Worm (Caenorhabditis elegans) whole organism, L4 larva: ENCODE measurements around the gene nhr-142.

Source experiments
- F10B5.3 ChIP-seq: sonication (generic microtip); optimal IDR thresholded peaks from 2 replicates; lab custom pipeline; 2016; ENCODE audit warnings: mild to moderate bottlenecking, missing genetic modification characterization, missing compliant biosample characterization
- F49E8.2 ChIP-seq: sonication (generic microtip); optimal IDR thresholded peaks from 2 replicates; lab custom pipeline; 2016; ENCODE audit warnings: missing compliant biosample characterization, mild to moderate bottlenecking, missing genetic modification characterization, borderline replicate concordance
- R02D3.7 ChIP-seq: fragments of 150-350 bp; sonication (generic microtip); optimal IDR thresholded peaks from 3 replicates; lab custom pipeline; 2014; ENCODE audit warnings: missing biosample characterization, missing genetic modification characterization
- Y48G9A.11 ChIP-seq: fragments of 200-800 bp; sonication (Bioruptor generic); IDR thresholded peaks from 2 replicates; pipeline ENCODE4 v1.3.6; 2022; ENCODE audit warnings: missing genetic modification reagents, missing genetic modification characterization, missing compliant biosample characterization
- Y5F2A.4 ChIP-seq: fragments of 200-800 bp; sonication (Bioruptor generic); optimal IDR thresholded peaks from 2 replicates; lab custom pipeline; 2018; ENCODE audit warnings: mild to moderate bottlenecking, missing genetic modification characterization, missing compliant biosample characterization
- ZK337.2 ChIP-seq: fragments of 200-800 bp; sonication (Bioruptor generic); IDR thresholded peaks from 2 replicates; pipeline ENCODE4 v1.3.6; 2022; ENCODE audit warnings: missing genetic modification reagents, missing genetic modification characterization, missing compliant biosample characterization
- aha-1 ChIP-seq: fragments of 150-350 bp; peaks from one replicate; lab custom pipeline; 2014; ENCODE audit warnings: missing biosample characterization, missing genetic modification characterization
- ceh-44 ChIP-seq: fragments of 200-800 bp; sonication (Bioruptor generic); IDR thresholded peaks from 2 replicates; pipeline ENCODE4 v1.3.6; 2022; ENCODE audit warnings: missing genetic modification reagents, missing genetic modification characterization, missing compliant biosample characterization
- ceh-82 ChIP-seq: sonication (generic microtip); optimal IDR thresholded peaks from 2 replicates; lab custom pipeline; 2017; ENCODE audit warnings: missing biosample characterization, missing genetic modification characterization
- cey-2 ChIP-seq: sonication (generic microtip); optimal IDR thresholded peaks from 3 replicates; lab custom pipeline; 2017; ENCODE audit warnings: missing genetic modification characterization, mild to moderate bottlenecking, missing compliant biosample characterization, antibody characterized with exemption, borderline replicate concordance; ENCODE audit not compliant: insufficient read depth
- ctbp-1 ChIP-seq: fragments of 200-800 bp; sonication (Bioruptor generic); IDR thresholded peaks from 2 replicates; pipeline ENCODE4 v1.3.6; 2022; ENCODE audit warnings: missing genetic modification reagents, missing genetic modification characterization, missing compliant biosample characterization
- daf-16 ChIP-seq, 3 experiments: sonication (generic microtip); optimal IDR thresholded peaks; 2 replicates each; lab custom pipeline; 2016 to 2017; ENCODE audit warnings: missing genetic modification characterization in 3 of 3, missing genetic modification reagents in 3 of 3, mild to moderate bottlenecking in 2 of 3, missing compliant biosample characterization in 2 of 3, missing biosample characterization in 1 of 3, moderate library complexity in 1 of 3
- dmd-6 ChIP-seq: fragments of 200-800 bp; sonication (Bioruptor generic); IDR thresholded peaks from 2 replicates; pipeline ENCODE4 v1.3.6; 2022; ENCODE audit warnings: missing genetic modification reagents, missing genetic modification characterization, missing compliant biosample characterization
- dpl-1 ChIP-seq: fragments of 150-350 bp; optimal IDR thresholded peaks from 2 replicates; lab custom pipeline; 2014; ENCODE audit warnings: missing biosample characterization, missing genetic modification reagents, missing genetic modification characterization
- dve-1 ChIP-seq: sonication (generic microtip); optimal IDR thresholded peaks from 2 replicates; lab custom pipeline; 2017; ENCODE audit warnings: antibody characterized with exemption, mild to moderate bottlenecking, missing genetic modification characterization, missing compliant biosample characterization; ENCODE audit not compliant: insufficient read depth
- gei-8 ChIP-seq: fragments of 200-800 bp; sonication (Bioruptor generic); optimal IDR thresholded peaks from 2 replicates; lab custom pipeline; 2018; ENCODE audit warnings: mild to moderate bottlenecking, missing genetic modification characterization, missing compliant biosample characterization
- hif-1 ChIP-seq, 2 experiments: sonication (generic microtip); optimal IDR thresholded peaks; 2 replicates each; lab custom pipeline; 2016 to 2017; ENCODE audit warnings: missing compliant biosample characterization in 2 of 2, missing genetic modification characterization in 2 of 2, missing genetic modification reagents in 2 of 2, missing genotype in 2 of 2, mild to moderate bottlenecking in 1 of 2
- hlh-11 ChIP-seq: fragments of 200-800 bp; sonication (Bioruptor generic); optimal IDR thresholded peaks from 2 replicates; lab custom pipeline; 2018; ENCODE audit warnings: mild to moderate bottlenecking, missing genetic modification characterization, missing compliant biosample characterization
- hlh-30 ChIP-seq: sonication (generic microtip); optimal IDR thresholded peaks from 2 replicates; lab custom pipeline; 2017; ENCODE audit warnings: antibody characterized with exemption, mild to moderate bottlenecking, missing genetic modification characterization, missing compliant biosample characterization; ENCODE audit not compliant: insufficient read depth
- hmg-1.1 ChIP-seq: fragments of 200-800 bp; sonication (Bioruptor generic); IDR thresholded peaks from 2 replicates; pipeline ENCODE4 v1.3.6; 2022; ENCODE audit warnings: missing genetic modification reagents, missing genetic modification characterization, missing compliant biosample characterization
- jun-1 ChIP-seq: fragments of 150-350 bp; optimal IDR thresholded peaks from 2 replicates; lab custom pipeline; 2014; ENCODE audit warnings: missing biosample characterization, missing genetic modification reagents, missing genetic modification characterization
- lim-7 ChIP-seq: fragments of 200-800 bp; sonication (Bioruptor generic); IDR thresholded peaks from 2 replicates; pipeline ENCODE4 v1.3.6; 2022; ENCODE audit warnings: missing genetic modification characterization, missing compliant biosample characterization
- lir-3 ChIP-seq: sonication (generic microtip); optimal IDR thresholded peaks from 2 replicates; lab custom pipeline; 2016; ENCODE audit warnings: mild to moderate bottlenecking, missing genetic modification characterization, missing compliant biosample characterization
- lsy-2 ChIP-seq, 2 experiments: fragments of 150-350 bp in 1 of 2; sonication (generic microtip) in 1 of 2; optimal IDR thresholded peaks; 2 replicates each; lab custom pipeline; 2014 to 2017; ENCODE audit warnings: missing biosample characterization in 2 of 2, missing genetic modification characterization in 2 of 2
- madf-9 ChIP-seq: fragments of 200-800 bp; sonication (Bioruptor generic); conservative IDR thresholded peaks from 2 replicates; pipeline ENCODE4 v1.3.6; 2022; ENCODE audit warnings: missing genetic modification reagents, missing genetic modification characterization, missing compliant biosample characterization
- mdl-1 ChIP-seq, 2 experiments: fragments of 150-350 bp in 1 of 2; sonication (generic microtip) in 1 of 2; optimal IDR thresholded peaks; 2 replicates each; lab custom pipeline; 2014 to 2017; ENCODE audit warnings: missing biosample characterization in 2 of 2, missing genetic modification characterization in 2 of 2
- mep-1 ChIP-seq: fragments of 150-350 bp; sonication (generic microtip); optimal IDR thresholded peaks from 3 replicates; lab custom pipeline; 2014; ENCODE audit warnings: missing biosample characterization, missing genetic modification characterization
- mxl-2 ChIP-seq: fragments of 200-800 bp; sonication (Bioruptor generic); conservative IDR thresholded peaks from 2 replicates; pipeline ENCODE4 v1.3.6; 2022; ENCODE audit warnings: missing genetic modification reagents, missing genetic modification characterization, missing compliant biosample characterization
- nhr-10 ChIP-seq: fragments of 150-350 bp; optimal IDR thresholded peaks from 2 replicates; lab custom pipeline; 2014; ENCODE audit warnings: missing biosample characterization, missing genetic modification characterization
- nhr-237 ChIP-seq: sonication (generic microtip); optimal IDR thresholded peaks from 2 replicates; lab custom pipeline; 2017; ENCODE audit warnings: missing biosample characterization, missing genetic modification characterization
- nhr-28 ChIP-seq: fragments of 150-350 bp; optimal IDR thresholded peaks from 2 replicates; lab custom pipeline; 2014; ENCODE audit warnings: missing biosample characterization, missing genetic modification characterization
- nhr-48 ChIP-seq: sonication (generic microtip); optimal IDR thresholded peaks from 2 replicates; lab custom pipeline; 2016; ENCODE audit warnings: mild to moderate bottlenecking, missing genetic modification characterization, missing compliant biosample characterization
- nhr-6 ChIP-seq: fragments of 150-350 bp; optimal IDR thresholded peaks from 2 replicates; lab custom pipeline; 2014; ENCODE audit warnings: missing biosample characterization, missing genetic modification characterization
- nhr-76 ChIP-seq: fragments of 150-350 bp; optimal IDR thresholded peaks from 2 replicates; lab custom pipeline; 2014; ENCODE audit warnings: missing biosample characterization, missing genetic modification characterization
- nhr-77 ChIP-seq: fragments of 150-350 bp; optimal IDR thresholded peaks from 2 replicates; lab custom pipeline; 2014; ENCODE audit warnings: missing biosample characterization, missing genetic modification characterization
- pha-4 ChIP-seq, 2 experiments: fragments of 150-350 bp in 1 of 2; fragments of 200-800 bp in 1 of 2; sonication (Bioruptor generic) in 1 of 2; IDR thresholded peaks in 1 of 2; optimal IDR thresholded peaks in 1 of 2; 2 replicates each; pipeline versions ENCODE4 v1.3.6 to Lab custom; 2014 to 2022; ENCODE audit warnings: missing genetic modification characterization in 2 of 2, missing genetic modification reagents in 2 of 2, missing biosample characterization in 1 of 2, missing compliant biosample characterization in 1 of 2
- php-3 ChIP-seq: fragments of 200-800 bp; sonication (Bioruptor generic); IDR thresholded peaks from 2 replicates; pipeline ENCODE4 v1.3.6; 2022; ENCODE audit warnings: missing genetic modification reagents, missing genetic modification characterization, missing compliant biosample characterization
- pqm-1 ChIP-seq: sonication (generic microtip); optimal IDR thresholded peaks from 2 replicates; lab custom pipeline; 2017; ENCODE audit warnings: missing biosample characterization, missing genetic modification characterization
- rbr-2 ChIP-seq: sonication (generic microtip); optimal IDR thresholded peaks from 2 replicates; lab custom pipeline; 2016; ENCODE audit warnings: missing genotype, missing genetic modification characterization, missing compliant biosample characterization
- skn-1 ChIP-seq: fragments of 150-350 bp; optimal IDR thresholded peaks from 2 replicates; lab custom pipeline; 2014; ENCODE audit warnings: missing biosample characterization, missing genetic modification characterization
- spr-1 ChIP-seq: sonication (generic microtip); optimal IDR thresholded peaks from 2 replicates; lab custom pipeline; 2016; ENCODE audit warnings: mild to moderate bottlenecking, missing genetic modification characterization, missing compliant biosample characterization
- tag-97 ChIP-seq: fragments of 200-800 bp; sonication (Bioruptor generic); IDR thresholded peaks from 2 replicates; pipeline ENCODE4 v1.3.6; 2022; ENCODE audit warnings: missing genetic modification characterization, missing compliant biosample characterization
- tra-1 ChIP-seq: fragments of 200-800 bp; sonication (Bioruptor generic); IDR thresholded peaks from 2 replicates; pipeline ENCODE4 v1.3.6; 2022; ENCODE audit warnings: missing genetic modification reagents, missing genetic modification characterization, missing compliant biosample characterization
- unc-130 ChIP-seq: sonication (generic microtip); optimal IDR thresholded peaks from 2 replicates; lab custom pipeline; 2016; ENCODE audit warnings: missing genetic modification reagents, missing genetic modification characterization, missing compliant biosample characterization
- vab-7 ChIP-seq: fragments of 200-800 bp; sonication (Bioruptor generic); IDR thresholded peaks from 2 replicates; pipeline ENCODE4 v1.3.6; 2022; ENCODE audit warnings: missing genetic modification reagents, missing genetic modification characterization, missing compliant biosample characterization
- zag-1 ChIP-seq: fragments of 150-350 bp; optimal IDR thresholded peaks from 2 replicates; lab custom pipeline; 2014; ENCODE audit warnings: missing biosample characterization, missing genetic modification characterization
- zfp-3 ChIP-seq: fragments of 200-800 bp; sonication (Bioruptor generic); conservative IDR thresholded peaks from 2 replicates; pipeline ENCODE4 v1.3.6; 2022; ENCODE audit warnings: missing genetic modification reagents, missing genetic modification characterization, missing compliant biosample characterization
- zip-11 ChIP-seq: fragments of 200-800 bp; sonication (Bioruptor generic); IDR thresholded peaks from 2 replicates; pipeline ENCODE4 v1.3.6; 2022; ENCODE audit warnings: missing genetic modification characterization, missing compliant biosample characterization
- zip-2 ChIP-seq: fragments of 150-350 bp; optimal IDR thresholded peaks from 2 replicates; lab custom pipeline; 2014; ENCODE audit warnings: missing biosample characterization, missing genetic modification characterization
- ztf-7 ChIP-seq: fragments of 150-350 bp; optimal IDR thresholded peaks from 2 replicates; lab custom pipeline; 2014; ENCODE audit warnings: missing biosample characterization, missing genetic modification characterization

nhr-142 gene

DNA sequence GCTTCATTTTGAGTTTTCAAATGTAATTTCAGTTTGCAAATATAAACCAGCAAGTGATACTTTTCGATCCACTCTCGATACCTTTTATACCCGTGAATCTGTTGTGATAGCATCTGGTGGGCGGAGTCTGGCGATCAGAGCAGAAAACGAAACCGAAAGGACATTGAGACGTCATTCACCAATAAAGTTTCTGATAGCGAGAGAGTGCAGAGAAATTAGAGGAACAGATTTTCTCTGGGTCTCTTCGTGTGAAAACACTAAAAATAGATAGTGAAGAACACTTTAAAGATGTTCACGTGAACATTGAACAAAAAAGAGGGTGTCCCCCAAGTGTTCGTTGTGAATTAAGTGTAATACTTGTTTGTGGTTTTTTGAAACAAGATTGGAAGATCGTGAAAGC, 26.6 kb downstream of the nhr-142 start, which contains the start of gene pgph-3 (continued):
- peak; percentile 93 for TF ChIP-seq mxl-2 (GFP tag; lab: Robert Waterston, UW)
- TF ChIP-seq nhr-76: peak; percentile 69
- peak; percentile 52 for TF ChIP-seq mep-1 (tag; lab: Kevin White, UChicago)
- no peak for TF ChIP-seq F10B5.3 (tag; lab: Kevin White, UChicago)
- TF ChIP-seq hlh-30 (tag; lab: Kevin White, UChicago): peak; percentile 84
- TF ChIP-seq pha-4 (GFP tag; IDR thresholded peaks at IDR 0.05; lab: Robert Waterston, UW): no peak
- TF ChIP-seq pha-4 (tag; optimal IDR thresholded peaks at IDR 0.05; lab: Kevin White, UChicago): no peak
- peak; percentile 93 for TF ChIP-seq nhr-48 (tag; lab: Kevin White, UChicago)
- peak; percentile 85 for TF ChIP-seq nhr-77 (tag; lab: Kevin White, UChicago)
- no peak for TF ChIP-seq R02D3.7 (tag; lab: Kevin White, UChicago)
- TF ChIP-seq zfp-3 (GFP tag; lab: Robert Waterston, UW): peak; percentile 49; the same call in 1 of the 2 replicates
- no peak for TF ChIP-seq ZK337.2 (GFP tag; lab: Robert Waterston, UW)
- no peak for TF ChIP-seq hmg-1.1 (GFP tag; lab: Robert Waterston, UW)
- TF ChIP-seq hif-1 (tag; optimal IDR thresholded peaks at IDR 0.05; lab: Kevin White, UChicago): peak in 1 of 2 experiments; percentile 41
- peak; percentile 97 for TF ChIP-seq hlh-11 (tag; lab: Kevin White, UChicago)
- peak; percentile 75 to 94 for TF ChIP-seq mdl-1 (tag; optimal IDR thresholded peaks at IDR 0.05; lab: Kevin White, UChicago)
- TF ChIP-seq jun-1 (tag; lab: Kevin White, UChicago): no peak
- TF ChIP-seq nhr-6: peak; percentile 49
- no peak for TF ChIP-seq Y48G9A.11 (GFP tag; lab: Robert Waterston, UW)
- TF ChIP-seq nhr-10 (tag; lab: Kevin White, UChicago): peak; percentile 60
- peak; percentile 7 for TF ChIP-seq gei-8 (GFP tag; lab: Kevin White, UChicago)
- TF ChIP-seq dve-1 (tag; lab: Kevin White, UChicago): peak; percentile 94
- peak; percentile 59 for TF ChIP-seq pqm-1 (tag; lab: Kevin White, UChicago)
- TF ChIP-seq php-3: peak; percentile 84
- TF ChIP-seq lsy-2 (tag; optimal IDR thresholded peaks at IDR 0.05; lab: Kevin White, UChicago): peak in 1 of 2 experiments; percentile 75
- TF ChIP-seq dpl-1: no peak
- peak; percentile 26 for TF ChIP-seq spr-1 (tag; lab: Kevin White, UChicago)
- no peak for TF ChIP-seq tag-97 (GFP tag; lab: Robert Waterston, UW)
- TF ChIP-seq ctbp-1 (GFP tag; lab: Robert Waterston, UW): no peak
- TF ChIP-seq ceh-44: no peak
- TF ChIP-seq Y5F2A.4 (GFP tag; lab: Kevin White, UChicago): no peak
- no peak for TF ChIP-seq lir-3 (tag; lab: Kevin White, UChicago)
- TF ChIP-seq skn-1 (tag; lab: Kevin White, UChicago): no peak
- no peak for TF ChIP-seq unc-130 (GFP tag; lab: Kevin White, UChicago)
- peak; percentile 80 for TF ChIP-seq cey-2 (tag; lab: Kevin White, UChicago)
- TF ChIP-seq dmd-6: peak; percentile 98
- 0 out of 2 replicates have a peak, but pooled peaks have one; percentile 16 for TF ChIP-seq madf-9 (GFP tag; lab: Robert Waterston, UW)
- no peak for TF ChIP-seq rbr-2 (tag; lab: Kevin White, UChicago)
- TF ChIP-seq nhr-28: peak; percentile 89
- peak; percentile 10 to 66 for TF ChIP-seq daf-16 (GFP tag; optimal IDR thresholded peaks at IDR 0.05; lab: Kevin White, UChicago)
- TF ChIP-seq daf-16 (tag; optimal IDR thresholded peaks at IDR 0.05; lab: Kevin White, UChicago): peak; percentile 85
- TF ChIP-seq lim-7 (GFP tag; lab: Robert Waterston, UW): no peak
- peak; percentile 65 for TF ChIP-seq ztf-7
- TF ChIP-seq zip-11 (GFP tag; lab: Robert Waterston, UW): no peak
- TF ChIP-seq vab-7 (GFP tag; lab: Robert Waterston, UW): no peak
- no peak for TF ChIP-seq zag-1 (tag; lab: Kevin White, UChicago)
- no peak for TF ChIP-seq ceh-82 (tag; lab: Kevin White, UChicago)
- peak; percentile 19 for TF ChIP-seq zip-2 (tag; lab: Kevin White, UChicago)
- TF ChIP-seq F49E8.2 (tag; lab: Kevin White, UChicago): no peak
- peak; percentile 51 for TF ChIP-seq aha-1 (tag; lab: Kevin White, UChicago)
- TF ChIP-seq nhr-237 (tag; lab: Kevin White, UChicago): no peak
- peak; percentile 67; the same call in 1 of the 2 replicates for TF ChIP-seq tra-1
- TF ChIP-seq, all 104 proteins: peak for 36
